Worm (Caenorhabditis elegans) whole organism, young adult: ENCODE results near the gene cyp-33A1.

ENCODE experiments used
- B0019.2 ChIP-seq: fragments of 200-800 bp; sonication (Bioruptor generic); conservative IDR thresholded peaks from 2 replicates; pipeline ENCODE4 v1.3.6; 2022; ENCODE audit warnings: missing genetic modification reagents, missing genetic modification characterization, missing compliant biosample characterization
- C06A6.2 ChIP-seq: fragments of 200-800 bp; sonication (Bioruptor generic); conservative IDR thresholded peaks from 2 replicates; pipeline ENCODE4 v1.3.6; 2022; ENCODE audit warnings: missing genetic modification characterization, missing compliant biosample characterization
- F37B4.10 ChIP-seq: fragments of 200-800 bp; sonication (Bioruptor generic); IDR thresholded peaks from 2 replicates; pipeline ENCODE4 v1.3.6; 2022; ENCODE audit warnings: missing genetic modification characterization, missing compliant biosample characterization
- F49E8.2 ChIP-seq: sonication (generic microtip); optimal IDR thresholded peaks from 3 replicates; lab custom pipeline; 2017; ENCODE audit warnings: missing genetic modification characterization, mild to moderate bottlenecking, missing compliant biosample characterization, antibody characterized with exemption, moderate library complexity; ENCODE audit not compliant: insufficient read depth
- F52B5.7 ChIP-seq: sonication (generic microtip); optimal IDR thresholded peaks from 2 replicates; lab custom pipeline; 2016; ENCODE audit warnings: mild to moderate bottlenecking, missing genetic modification characterization, missing compliant biosample characterization
- F55B11.4 ChIP-seq: sonication (generic microtip); optimal IDR thresholded peaks from 2 replicates; lab custom pipeline; 2016; ENCODE audit warnings: missing compliant biosample characterization, missing genetic modification characterization, borderline replicate concordance; ENCODE audit not compliant: insufficient read depth
- F57A8.1 ChIP-seq: fragments of 200-800 bp; sonication (Bioruptor generic); optimal IDR thresholded peaks from 2 replicates; lab custom pipeline; 2018; ENCODE audit warnings: mild to moderate bottlenecking, missing genetic modification characterization, moderate library complexity, missing compliant biosample characterization
- Y56A3A.18 ChIP-seq: fragments of 200-800 bp; sonication (Bioruptor generic); IDR thresholded peaks from 2 replicates; pipeline ENCODE4 v1.3.6; 2022; ENCODE audit warnings: missing genetic modification reagents, missing genetic modification characterization, missing compliant biosample characterization
- aptf-2 ChIP-seq: fragments of 200-800 bp; sonication (Bioruptor generic); conservative IDR thresholded peaks from 2 replicates; pipeline ENCODE4 v1.3.6; 2022; ENCODE audit warnings: missing genetic modification reagents, missing genetic modification characterization, missing compliant biosample characterization
- aptf-3 ChIP-seq: fragments of 200-800 bp; sonication (Bioruptor generic); IDR thresholded peaks from 2 replicates; pipeline ENCODE4 v1.3.6; 2022; ENCODE audit warnings: missing genetic modification characterization, missing compliant biosample characterization
- atf-7 ChIP-seq: sonication (generic microtip); optimal IDR thresholded peaks from 2 replicates; lab custom pipeline; 2017; ENCODE audit warnings: mild to moderate bottlenecking, missing genetic modification characterization, missing compliant biosample characterization
- attf-6 ChIP-seq: fragments of 200-800 bp; sonication (Bioruptor generic); IDR thresholded peaks from 2 replicates; pipeline ENCODE4 v1.3.6; 2022; ENCODE audit warnings: missing genetic modification reagents, missing genetic modification characterization, missing compliant biosample characterization
- bed-2 ChIP-seq: fragments of 200-800 bp; sonication (Bioruptor generic); IDR thresholded peaks from 2 replicates; pipeline ENCODE4 v1.3.6; 2022; ENCODE audit warnings: missing genetic modification reagents, missing genetic modification characterization, missing compliant biosample characterization
- cebp-2 ChIP-seq: fragments of 200-800 bp; sonication (Bioruptor generic); IDR thresholded peaks from 2 replicates; pipeline ENCODE4 v1.3.6; 2022; ENCODE audit warnings: missing genetic modification characterization, missing compliant biosample characterization
- ceh-27 ChIP-seq: fragments of 200-800 bp; sonication (Bioruptor generic); optimal IDR thresholded peaks from 2 replicates; lab custom pipeline; 2018; ENCODE audit warnings: mild to moderate bottlenecking, missing genetic modification characterization, moderate library complexity, missing compliant biosample characterization
- ceh-58 ChIP-seq: fragments of 200-800 bp; sonication (Bioruptor generic); IDR thresholded peaks from 2 replicates; pipeline ENCODE4 v1.3.6; 2022; ENCODE audit warnings: missing genetic modification characterization, missing compliant biosample characterization
- ceh-79 ChIP-seq: sonication (generic microtip); optimal IDR thresholded peaks from 2 replicates; lab custom pipeline; 2017; ENCODE audit warnings: mild to moderate bottlenecking, missing genetic modification characterization, missing compliant biosample characterization
- chd-7 ChIP-seq: sonication (generic microtip); optimal IDR thresholded peaks from 2 replicates; lab custom pipeline; 2016; ENCODE audit warnings: mild to moderate bottlenecking, missing genetic modification characterization, moderate library complexity, missing compliant biosample characterization
- dox-1 ChIP-seq: fragments of 200-800 bp; sonication (Bioruptor generic); IDR thresholded peaks from 2 replicates; pipeline ENCODE4 v1.3.6; 2022; ENCODE audit warnings: missing genetic modification reagents, missing genetic modification characterization, missing compliant biosample characterization
- egl-18 ChIP-seq: fragments of 200-800 bp; sonication (Bioruptor generic); IDR thresholded peaks from 2 replicates; pipeline ENCODE4 v1.3.6; 2022; ENCODE audit warnings: missing genetic modification reagents, missing genetic modification characterization, missing compliant biosample characterization
- egrh-3 ChIP-seq: fragments of 200-800 bp; sonication (Bioruptor generic); IDR thresholded peaks from 2 replicates; pipeline ENCODE4 v1.3.6; 2022; ENCODE audit warnings: missing genetic modification reagents, missing genetic modification characterization, missing compliant biosample characterization
- fkh-3 ChIP-seq: sonication (generic microtip); optimal IDR thresholded peaks from 2 replicates; lab custom pipeline; 2016; ENCODE audit warnings: mild to moderate bottlenecking, missing genetic modification characterization, missing compliant biosample characterization
- hlh-26 ChIP-seq: fragments of 200-800 bp; sonication (Bioruptor generic); conservative IDR thresholded peaks from 2 replicates; pipeline ENCODE4 v1.3.6; 2022; ENCODE audit warnings: missing genetic modification reagents, missing genetic modification characterization, missing compliant biosample characterization
- hmg-1.2 ChIP-seq: fragments of 200-800 bp; sonication (Bioruptor generic); IDR thresholded peaks from 2 replicates; pipeline ENCODE4 v1.3.6; 2022; ENCODE audit warnings: missing genetic modification reagents, missing genetic modification characterization, missing compliant biosample characterization
- hrde-1 ChIP-seq: sonication (generic microtip); optimal IDR thresholded peaks from 2 replicates; lab custom pipeline; 2016; ENCODE audit warnings: missing genetic modification characterization, mild to moderate bottlenecking, missing compliant biosample characterization, moderate library complexity, missing genotype, missing genetic modification reagents, borderline replicate concordance
- hsf-1 ChIP-seq: fragments of 200-800 bp; sonication (Bioruptor generic); IDR thresholded peaks from 2 replicates; pipeline ENCODE4 v1.3.6; 2022; ENCODE audit warnings: missing genetic modification reagents, missing genetic modification characterization, missing compliant biosample characterization
- lag-1 ChIP-seq: fragments of 200-800 bp; sonication (Bioruptor generic); IDR thresholded peaks from 2 replicates; pipeline ENCODE4 v1.3.6; 2022; ENCODE audit warnings: missing genetic modification reagents, missing genetic modification characterization, missing compliant biosample characterization
- lin-35 ChIP-seq, 3 experiments: fragments of 150-350 bp in 2 of 3; sonication (generic microtip) in 1 of 3; optimal IDR thresholded peaks; 2 replicates each; lab custom pipeline; 2014 to 2018; ENCODE audit warnings: missing biosample characterization in 3 of 3, missing genetic modification characterization in 3 of 3, missing genetic modification reagents in 3 of 3
- madf-6 ChIP-seq: fragments of 200-800 bp; sonication (Bioruptor generic); IDR thresholded peaks from 2 replicates; pipeline ENCODE4 v1.3.6; 2022; ENCODE audit warnings: missing genetic modification reagents, missing genetic modification characterization, missing compliant biosample characterization
- mxl-1 ChIP-seq: sonication (generic microtip); optimal IDR thresholded peaks from 2 replicates; lab custom pipeline; 2016; ENCODE audit warnings: missing genetic modification characterization, missing compliant biosample characterization
- nfya-1 ChIP-seq: sonication (generic microtip); optimal IDR thresholded peaks from 2 replicates; lab custom pipeline; 2017; ENCODE audit warnings: antibody characterized with exemption, missing compliant biosample characterization, missing genetic modification characterization, borderline replicate concordance; ENCODE audit not compliant: insufficient read depth
- nhr-179 ChIP-seq: sonication (generic microtip); optimal IDR thresholded peaks from 2 replicates; lab custom pipeline; 2016; ENCODE audit warnings: mild to moderate bottlenecking, missing genetic modification characterization, missing compliant biosample characterization
- nhr-80 ChIP-seq: sonication (generic microtip); optimal IDR thresholded peaks from 2 replicates; lab custom pipeline; 2016; ENCODE audit warnings: missing genetic modification characterization, missing compliant biosample characterization
- pha-4 ChIP-seq: fragments of 150-350 bp; sonication (generic microtip); optimal IDR thresholded peaks from 2 replicates; lab custom pipeline; 2014; ENCODE audit warnings: missing biosample characterization, missing genetic modification reagents, missing genetic modification characterization
- repo-1 ChIP-seq: sonication (generic microtip); optimal IDR thresholded peaks from 2 replicates; lab custom pipeline; 2017; ENCODE audit warnings: mild to moderate bottlenecking, missing genetic modification characterization, missing compliant biosample characterization
- rpc-1 ChIP-seq, 2 experiments: fragments of 150-350 bp in 1 of 2; sonication (generic microtip) in 1 of 2; optimal IDR thresholded peaks; 2 replicates each; lab custom pipeline; 2014 to 2018; ENCODE audit warnings: missing biosample characterization in 1 of 2, missing genetic modification characterization in 1 of 2, missing genetic modification reagents in 1 of 2, missing genotype in 1 of 2
- sea-2 ChIP-seq: fragments of 200-800 bp; sonication (Bioruptor generic); IDR thresholded peaks from 2 replicates; pipeline ENCODE4 v1.3.6; 2022; ENCODE audit warnings: missing genetic modification characterization, missing compliant biosample characterization
- snpc-1.1 ChIP-seq: sonication (generic microtip); optimal IDR thresholded peaks from 2 replicates; lab custom pipeline; 2017; ENCODE audit warnings: missing genetic modification characterization, mild to moderate bottlenecking, missing compliant biosample characterization, antibody characterized with exemption, moderate library complexity, missing genotype, missing genetic modification reagents; ENCODE audit not compliant: insufficient read depth
- snpc-1.3 ChIP-seq: sonication (generic microtip); optimal IDR thresholded peaks from 2 replicates; lab custom pipeline; 2017; ENCODE audit warnings: missing genetic modification characterization, mild to moderate bottlenecking, missing compliant biosample characterization, antibody characterized with exemption, moderate library complexity, missing genotype, missing genetic modification reagents; ENCODE audit not compliant: insufficient read depth
- snpc-3.4 ChIP-seq: sonication (generic microtip); optimal IDR thresholded peaks from 2 replicates; lab custom pipeline; 2017; ENCODE audit warnings: missing genetic modification characterization, mild to moderate bottlenecking, missing compliant biosample characterization, antibody characterized with exemption, moderate library complexity, missing genotype, missing genetic modification reagents
- tbp1 ChIP-seq: fragments of 200-800 bp; sonication (Bioruptor generic); optimal IDR thresholded peaks from 2 replicates; lab custom pipeline; 2018; ENCODE audit warnings: mild to moderate bottlenecking, missing genetic modification characterization, missing compliant biosample characterization
- tbx-9 ChIP-seq: sonication (generic microtip); optimal IDR thresholded peaks from 2 replicates; lab custom pipeline; 2016; ENCODE audit warnings: borderline replicate concordance, missing genetic modification characterization, inconsistent platforms, missing compliant biosample characterization
- zfh-2 ChIP-seq: fragments of 200-800 bp; sonication (Bioruptor generic); conservative IDR thresholded peaks from 2 replicates; pipeline ENCODE4 v1.3.6; 2022; ENCODE audit warnings: missing genetic modification reagents, missing genetic modification characterization, missing compliant biosample characterization
- ztf-25 ChIP-seq: fragments of 200-800 bp; sonication (Bioruptor generic); IDR thresholded peaks from 2 replicates; pipeline ENCODE4 v1.3.6; 2022; ENCODE audit warnings: missing genetic modification reagents, missing genetic modification characterization, missing compliant biosample characterization
- ztf-28 ChIP-seq: fragments of 200-800 bp; sonication (Bioruptor generic); IDR thresholded peaks from 2 replicates; pipeline ENCODE4 v1.3.6; 2022; ENCODE audit warnings: missing genetic modification reagents, missing genetic modification characterization, missing compliant biosample characterization

The cyp-33A1 gene

DNA sequence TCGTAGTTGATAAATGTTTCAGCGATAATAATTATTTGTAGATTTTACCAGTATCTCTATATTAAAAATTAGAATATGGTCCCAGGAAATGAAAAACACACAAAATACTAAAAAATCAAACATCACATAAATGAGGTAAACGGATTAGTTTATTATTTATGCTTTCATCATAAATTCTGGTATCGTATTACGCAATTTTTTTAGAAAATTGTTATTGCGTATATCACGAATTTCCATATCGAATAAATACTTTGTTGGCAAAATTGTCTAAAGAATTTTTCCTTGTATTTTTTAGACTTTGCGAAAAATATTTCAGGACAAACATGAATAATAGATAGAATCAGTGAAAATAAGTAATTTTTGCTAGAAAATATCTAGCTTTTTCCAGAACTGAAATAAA, 44.9 kb upstream of the cyp-33A1 start:
- TF ChIP-seq zfh-2 (no peak), tbx-9 (tag; lab: Kevin White, UChicago) (no peak), madf-6 (GFP tag; lab: Robert Waterston, UW) (no peak), F37B4.10 (GFP tag; lab: Robert Waterston, UW) (no peak), nfya-1 (tag; lab: Kevin White, UChicago) (no peak), B0019.2 (GFP tag; lab: Robert Waterston, UW) (no peak), atf-7 (tag; lab: Kevin White, UChicago) (no peak), ztf-25 (GFP tag; lab: Robert Waterston, UW) (no peak), bed-2 (GFP tag; lab: Robert Waterston, UW) (no peak), lag-1 (GFP tag; lab: Robert Waterston, UW) (no peak), ceh-58 (GFP tag; lab: Robert Waterston, UW) (no peak), aptf-2 (no peak), rpc-1 (optimal IDR thresholded peaks at IDR 0.05; lab: Kevin White, UChicago) (no peak), rpc-1 (tag; optimal IDR thresholded peaks at IDR 0.05; lab: Kevin White, UChicago) (no peak), ceh-79 (tag; lab: Kevin White, UChicago) (no peak), snpc-3.4 (no peak), hlh-26 (GFP tag; lab: Robert Waterston, UW) (no peak), tbp1 (GFP tag; lab: Kevin White, UChicago) (no peak), aptf-3 (GFP tag; lab: Robert Waterston, UW) (no peak), snpc-1.1 (tag; lab: Kevin White, UChicago) (no peak)

DNA sequence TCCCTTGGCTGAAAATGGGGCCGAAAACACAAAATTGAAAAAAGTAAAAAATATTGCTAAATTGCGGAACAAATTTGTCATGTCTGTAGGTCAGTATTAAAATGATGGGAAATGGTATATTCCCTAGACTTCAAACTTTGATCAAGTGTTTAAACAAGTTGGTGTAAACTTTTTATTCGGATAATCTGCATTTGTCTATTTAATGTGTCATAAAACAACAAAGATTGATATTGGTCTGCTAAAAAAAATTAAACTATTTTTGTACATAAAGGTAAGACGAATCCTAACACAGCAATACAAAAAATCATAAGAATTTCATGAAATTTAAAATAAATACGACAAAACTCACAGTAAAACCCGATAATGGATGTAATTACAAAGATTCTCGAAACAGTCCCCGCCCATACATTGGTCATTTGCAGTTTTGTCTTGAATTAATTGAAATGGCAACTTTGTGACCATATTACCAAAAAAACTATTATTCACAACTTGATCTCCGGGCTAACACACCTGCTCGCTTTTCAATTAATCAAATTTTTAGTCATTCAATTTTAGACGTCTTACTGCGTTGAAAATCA, 42.8 kb upstream of the cyp-33A1 start, which contains the start of the genes ZK105.6 and ZK105.8:
TSS of gene ZK105.6 (minus strand) at position 101 of the 578 bp plus-strand sequence.
TSS of gene ZK105.8 (plus strand) at position 528 of the 578 bp plus-strand sequence.
- no peak for TF ChIP-seq rpc-1 (optimal IDR thresholded peaks at IDR 0.05; lab: Kevin White, UChicago)
- no peak for TF ChIP-seq rpc-1 (tag; optimal IDR thresholded peaks at IDR 0.05; lab: Kevin White, UChicago)
- TF ChIP-seq dox-1 (GFP tag; lab: Robert Waterston, UW), result no peak
- TF ChIP-seq F52B5.7 (tag; lab: Kevin White, UChicago), result no peak
- TF ChIP-seq egrh-3 (GFP tag; lab: Robert Waterston, UW), result no peak
- TF ChIP-seq cebp-2 (GFP tag; lab: Robert Waterston, UW), result no peak
- no peak for TF ChIP-seq fkh-3
- TF ChIP-seq zfh-2, result no peak
- TF ChIP-seq C06A6.2 (GFP tag; lab: Robert Waterston, UW), result no peak
- no peak for TF ChIP-seq chd-7 (tag; lab: Kevin White, UChicago)
- no peak for TF ChIP-seq Y56A3A.18 (GFP tag; lab: Robert Waterston, UW)
- TF ChIP-seq ceh-27 (GFP tag; lab: Kevin White, UChicago), result no peak
- TF ChIP-seq pha-4 (tag; lab: Kevin White, UChicago), result no peak
- TF ChIP-seq F57A8.1 (GFP tag; lab: Kevin White, UChicago), result no peak
- TF ChIP-seq snpc-1.3 (tag; lab: Kevin White, UChicago), result no peak
- no peak for TF ChIP-seq nhr-80 (tag; lab: Kevin White, UChicago)
- no peak for TF ChIP-seq atf-7 (tag; lab: Kevin White, UChicago)

DNA sequence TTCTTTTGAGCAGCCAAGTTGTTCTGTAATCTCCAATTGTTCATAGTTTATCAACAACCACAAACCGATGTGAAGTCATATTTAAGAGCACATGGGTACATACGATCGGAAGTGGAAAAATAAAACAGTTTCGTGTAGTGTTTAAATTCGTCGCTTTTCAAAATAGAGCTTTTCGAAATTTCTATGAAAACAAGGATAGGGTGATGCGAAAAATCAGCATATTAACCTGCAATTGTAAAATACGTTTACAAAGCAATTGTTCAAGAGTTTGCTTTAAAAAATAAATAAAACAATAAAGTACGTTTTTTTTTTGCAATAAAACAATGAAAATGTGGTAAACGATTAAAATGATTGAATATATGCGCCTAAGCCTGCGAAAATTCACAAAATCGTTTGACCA, 40.7 kb upstream of the cyp-33A1 start, which contains the start of gene ZK105.14:
TSS of gene ZK105.14 (minus strand) at position 101 of the 400 bp plus-strand sequence.
- TF ChIP-seq bed-2 (GFP tag; lab: Robert Waterston, UW) (no peak), F55B11.4 (tag; lab: Kevin White, UChicago) (no peak), hrde-1 (tag; lab: Kevin White, UChicago) (no peak), sea-2 (no peak), mxl-1 (tag; lab: Kevin White, UChicago) (no peak), ztf-28 (no peak), hsf-1 (GFP tag; lab: Robert Waterston, UW) (no peak), repo-1 (no peak), F49E8.2 (tag; lab: Kevin White, UChicago) (no peak), attf-6 (GFP tag; lab: Robert Waterston, UW) (no peak), egl-18 (GFP tag; lab: Robert Waterston, UW) (no peak), lin-35 (GFP tag; optimal IDR thresholded peaks at IDR 0.05; lab: Kevin White, UChicago) (no peak), nhr-179 (tag; lab: Kevin White, UChicago) (no peak), hmg-1.2 (no peak), B0019.2 (GFP tag; lab: Robert Waterston, UW) (no peak)
- TF ChIP-seq, all 124 proteins: peak for 0
